Fruit fly (Drosophila melanogaster) whole organism, prepupa: ENCODE measurements around the gene CG14565.

Source experiments
- Blimp-1 ChIP-seq: fragments of 200-800 bp; sonication (Bioruptor generic); optimal IDR thresholded peaks from 3 replicates; lab custom pipeline; 2017; ENCODE audit warnings: missing biosample characterization, missing genetic modification characterization, mild to moderate bottlenecking, moderate library complexity, missing genetic modification reagents
- CG11294 ChIP-seq: fragments of 200-800 bp; sonication (Bioruptor generic); IDR thresholded peaks from 2 replicates; pipeline ENCODE4 v1.3.6; 2022; ENCODE audit warnings: missing biosample characterization, missing genetic modification characterization
- CG11762 ChIP-seq: fragments of 200-800 bp; sonication (Bioruptor generic); optimal IDR thresholded peaks from 3 replicates; lab custom pipeline; 2016; ENCODE audit warnings: missing biosample characterization, missing genetic modification characterization; ENCODE audit not compliant: insufficient read depth
- CG11902 ChIP-seq: fragments of 200-800 bp; sonication (Bioruptor generic); optimal IDR thresholded peaks from 3 replicates; lab custom pipeline; 2016; ENCODE audit warnings: missing biosample characterization, missing genetic modification characterization
- CG15336 ChIP-seq: fragments of 200-800 bp; sonication (Bioruptor generic); IDR thresholded peaks from 2 replicates; pipeline ENCODE4 v1.3.6; 2022; ENCODE audit warnings: missing biosample characterization, missing genetic modification characterization
- CG1621 ChIP-seq: fragments of 200-800 bp; sonication (Bioruptor generic); optimal IDR thresholded peaks from 3 replicates; lab custom pipeline; 2018; ENCODE audit warnings: missing biosample characterization, mild to moderate bottlenecking, missing genetic modification characterization
- CG16779 ChIP-seq: fragments of 200-800 bp; sonication (Bioruptor generic); optimal IDR thresholded peaks from 3 replicates; lab custom pipeline; 2017; ENCODE audit warnings: missing biosample characterization, mild to moderate bottlenecking, missing genetic modification characterization
- CG3032 ChIP-seq: fragments of 200-800 bp; optimal IDR thresholded peaks from 2 replicates; lab custom pipeline; 2019; ENCODE audit warnings: missing biosample characterization, mild to moderate bottlenecking, missing genetic modification characterization, moderate library complexity
- CG32006 ChIP-seq: fragments of 200-800 bp; sonication (Bioruptor generic); optimal IDR thresholded peaks from 3 replicates; lab custom pipeline; 2017; ENCODE audit warnings: missing biosample characterization, mild to moderate bottlenecking, missing genetic modification characterization
- CG34406 ChIP-seq: fragments of 200-800 bp; sonication (Bioruptor generic); optimal IDR thresholded peaks from 3 replicates; lab custom pipeline; 2016; ENCODE audit warnings: missing biosample characterization, missing genetic modification characterization
- CG3919 ChIP-seq: fragments of 200-800 bp; sonication (Bioruptor generic); optimal IDR thresholded peaks from 3 replicates; lab custom pipeline; 2016; ENCODE audit warnings: missing biosample characterization, missing genetic modification characterization
- CG4318 ChIP-seq: fragments of 200-800 bp; sonication (Bioruptor generic); optimal IDR thresholded peaks from 3 replicates; lab custom pipeline; 2017; ENCODE audit warnings: missing biosample characterization, mild to moderate bottlenecking, missing genetic modification characterization
- CG6163 ChIP-seq: fragments of 200-800 bp; sonication (Bioruptor generic); IDR thresholded peaks from 3 replicates; pipeline ENCODE4 v1.3.6; 2022; ENCODE audit warnings: missing biosample characterization, missing genetic modification characterization
- CG6276 ChIP-seq: fragments of 200-800 bp; sonication (Bioruptor generic); optimal IDR thresholded peaks from 2 replicates; lab custom pipeline; 2017; ENCODE audit warnings: missing biosample characterization, mild to moderate bottlenecking, missing genetic modification characterization
- CG6792 ChIP-seq: fragments of 200-800 bp; sonication (Bioruptor generic); optimal IDR thresholded peaks from 3 replicates; lab custom pipeline; 2016; ENCODE audit warnings: missing biosample characterization, missing genetic modification characterization
- CG6854 ChIP-seq: fragments of 200-800 bp; sonication (Bioruptor generic); optimal IDR thresholded peaks from 2 replicates; lab custom pipeline; 2017; ENCODE audit warnings: missing biosample characterization, mild to moderate bottlenecking, missing genetic modification characterization
- CG7368 ChIP-seq: fragments of 200-800 bp; sonication (Bioruptor generic); optimal IDR thresholded peaks from 3 replicates; lab custom pipeline; 2016; ENCODE audit warnings: missing biosample characterization, missing genetic modification characterization
- CG8119 ChIP-seq: fragments of 200-800 bp; sonication (Bioruptor generic); IDR thresholded peaks from 3 replicates; pipeline ENCODE4 v1.3.6; 2022; ENCODE audit warnings: missing biosample characterization, missing genetic modification characterization
- CG8319 ChIP-seq: fragments of 200-800 bp; sonication (Bioruptor generic); optimal IDR thresholded peaks from 3 replicates; lab custom pipeline; 2016; ENCODE audit warnings: missing biosample characterization, missing genetic modification characterization
- CG8632 ChIP-seq: fragments of 200-800 bp; sonication (Bioruptor generic); optimal IDR thresholded peaks from 3 replicates; lab custom pipeline; 2016; ENCODE audit warnings: missing biosample characterization, missing genetic modification characterization
- CG9139 ChIP-seq: fragments of 200-800 bp; sonication (Bioruptor generic); optimal IDR thresholded peaks from 3 replicates; lab custom pipeline; 2017; ENCODE audit warnings: missing biosample characterization, mild to moderate bottlenecking, missing genetic modification characterization
- Eip78C ChIP-seq: fragments of 200-800 bp; sonication (Bioruptor generic); peaks from one replicate; lab custom pipeline; 2016; ENCODE audit warnings: missing biosample characterization, missing genetic modification characterization
- Eip93F ChIP-seq: fragments of 200-800 bp; sonication (Bioruptor generic); optimal IDR thresholded peaks from 2 replicates; lab custom pipeline; 2016; ENCODE audit warnings: missing biosample characterization, mild to moderate bottlenecking, missing genetic modification characterization
- Ets96B ChIP-seq: fragments of 200-800 bp; optimal IDR thresholded peaks from 2 replicates; lab custom pipeline; 2019; ENCODE audit warnings: missing biosample characterization, mild to moderate bottlenecking, missing genetic modification characterization, moderate library complexity
- Gug ChIP-seq: fragments of 200-800 bp; sonication (Bioruptor generic); IDR thresholded peaks from 2 replicates; pipeline ENCODE4 v1.3.6; 2022; ENCODE audit warnings: missing biosample characterization, missing genetic modification characterization
- Hr39 ChIP-seq: fragments of 200-800 bp; sonication (Bioruptor generic); optimal IDR thresholded peaks from 2 replicates; lab custom pipeline; 2016; ENCODE audit warnings: missing biosample characterization, missing genetic modification characterization
- Hr4 ChIP-seq: fragments of 200-800 bp; sonication (Bioruptor generic); optimal IDR thresholded peaks from 3 replicates; lab custom pipeline; 2016; ENCODE audit warnings: missing biosample characterization, missing genetic modification characterization
- Lpt ChIP-seq: fragments of 200-800 bp; sonication (Bioruptor generic); optimal IDR thresholded peaks from 3 replicates; lab custom pipeline; 2016; ENCODE audit warnings: missing biosample characterization, missing genetic modification characterization
- Met ChIP-seq: fragments of 200-800 bp; sonication (Bioruptor generic); optimal IDR thresholded peaks from 3 replicates; lab custom pipeline; 2016; ENCODE audit warnings: missing biosample characterization, missing genetic modification characterization
- Smox ChIP-seq: fragments of 200-800 bp; sonication (Bioruptor generic); optimal IDR thresholded peaks from 3 replicates; lab custom pipeline; 2016; ENCODE audit warnings: missing biosample characterization, missing genetic modification characterization
- Sox102F ChIP-seq: fragments of 200-800 bp; sonication (Bioruptor generic); optimal IDR thresholded peaks from 2 replicates; lab custom pipeline; 2016; ENCODE audit warnings: missing biosample characterization, mild to moderate bottlenecking, missing genetic modification characterization
- Sox14 ChIP-seq: fragments of 200-800 bp; sonication (Bioruptor generic); optimal IDR thresholded peaks from 3 replicates; lab custom pipeline; 2016; ENCODE audit warnings: missing biosample characterization, missing genetic modification characterization
- achi ChIP-seq: fragments of 200-800 bp; sonication (Bioruptor generic); optimal IDR thresholded peaks from 3 replicates; lab custom pipeline; 2016; ENCODE audit warnings: missing biosample characterization, missing genetic modification characterization
- cyc ChIP-seq: fragments of 200-800 bp; sonication (Bioruptor generic); optimal IDR thresholded peaks from 3 replicates; lab custom pipeline; 2016; ENCODE audit warnings: missing biosample characterization, missing genetic modification characterization
- dac ChIP-seq: fragments of 200-800 bp; sonication (Bioruptor generic); optimal IDR thresholded peaks from 2 replicates; lab custom pipeline; 2017; ENCODE audit warnings: missing biosample characterization, mild to moderate bottlenecking, missing genetic modification characterization
- dsx ChIP-seq: fragments of 200-800 bp; optimal IDR thresholded peaks from 3 replicates; lab custom pipeline; 2019; ENCODE audit warnings: missing biosample characterization, mild to moderate bottlenecking, missing genetic modification characterization, moderate library complexity; ENCODE audit not compliant: poor library complexity, severe bottlenecking
- eg ChIP-seq: fragments of 200-800 bp; sonication (Bioruptor generic); IDR thresholded peaks from 3 replicates; pipeline ENCODE4 v1.3.6; 2022; ENCODE audit warnings: missing biosample characterization, missing genetic modification characterization
- fd59A ChIP-seq: fragments of 200-800 bp; sonication (Bioruptor generic); optimal IDR thresholded peaks from 2 replicates; lab custom pipeline; 2017; ENCODE audit warnings: missing biosample characterization, mild to moderate bottlenecking, missing genetic modification characterization, missing genetic modification reagents
- fd85E ChIP-seq: fragments of 200-800 bp; sonication (Bioruptor generic); optimal IDR thresholded peaks from 3 replicates; lab custom pipeline; 2016; ENCODE audit warnings: missing biosample characterization, missing genetic modification characterization
- fkh ChIP-seq: fragments of 200-800 bp; sonication (Bioruptor generic); optimal IDR thresholded peaks from 3 replicates; lab custom pipeline; 2017; ENCODE audit warnings: missing biosample characterization, mild to moderate bottlenecking, missing genetic modification characterization, moderate library complexity
- salr ChIP-seq, 2 experiments: fragments of 200-800 bp; sonication (Bioruptor generic); optimal IDR thresholded peaks; 3 replicates each; lab custom pipeline; 2016 to 2018; ENCODE audit warnings: missing biosample characterization in 2 of 2, missing genetic modification characterization in 2 of 2, mild to moderate bottlenecking in 1 of 2
- ss ChIP-seq, 2 experiments: fragments of 200-800 bp; sonication (Bioruptor generic); optimal IDR thresholded peaks; 2 replicates in 1 of 2; 3 replicates in 1 of 2; lab custom pipeline; 2017 to 2018; ENCODE audit warnings: mild to moderate bottlenecking in 2 of 2, missing biosample characterization in 2 of 2, missing genetic modification characterization in 2 of 2, moderate library complexity in 1 of 2
- vri ChIP-seq: fragments of 200-800 bp; sonication (Bioruptor generic); optimal IDR thresholded peaks from 3 replicates; lab custom pipeline; 2016; ENCODE audit warnings: missing biosample characterization, mild to moderate bottlenecking, missing genetic modification characterization

Gene CG14565

dm6 chr3L:21739017-21739730 is 4.9 kb downstream of the CG14565 start (continued):
- peak; percentile 47 for TF ChIP-seq Met
- TF ChIP-seq Sox102F (GFP tag; lab: Kevin White, UChicago): peak; percentile 47
- TF ChIP-seq Smox (GFP tag; lab: Kevin White, UChicago): peak; percentile 24
- TF ChIP-seq CG34406 (GFP tag; lab: Kevin White, UChicago): peak; percentile 5
- no peak for TF ChIP-seq CG7368 (GFP tag; lab: Kevin White, UChicago)
- no peak for TF ChIP-seq Gug (GFP tag; lab: Robert Waterston, UW)
- TF ChIP-seq CG8119 (GFP tag; lab: Robert Waterston, UW): 0 out of 3 replicates have a peak, but pooled peaks have one; percentile 14
- 0 out of 3 replicates have a peak, but pooled peaks have one; percentile 32 for TF ChIP-seq CG6163 (GFP tag; lab: Robert Waterston, UW)
- no peak for TF ChIP-seq Blimp-1 (GFP tag; lab: Kevin White, UChicago)
- TF ChIP-seq Ets96B: no peak
- peak in 1 of 2 experiments; percentile 42 for TF ChIP-seq ss (GFP tag; optimal IDR thresholded peaks at IDR 0.05; lab: Kevin White, UChicago)
- TF ChIP-seq CG6854 (GFP tag; lab: Kevin White, UChicago): no peak
- TF ChIP-seq Hr4 (GFP tag; lab: Kevin White, UChicago): no peak
- TF ChIP-seq CG16779 (tag; lab: Kevin White, UChicago): no peak
- peak; percentile 26 for TF ChIP-seq CG32006 (GFP tag; lab: Kevin White, UChicago)
- TF ChIP-seq CG11294 (GFP tag; lab: Robert Waterston, UW): no peak
- peak; percentile 34 for TF ChIP-seq dsx (GFP tag; lab: Kevin White, UChicago)
- TF ChIP-seq achi: no peak
- TF ChIP-seq CG6792 (GFP tag; lab: Kevin White, UChicago): no peak
- TF ChIP-seq Hr39 (GFP tag; lab: Kevin White, UChicago): peak; percentile 34
- peak; percentile 23 for TF ChIP-seq CG8632 (GFP tag; lab: Kevin White, UChicago)
- TF ChIP-seq Eip93F (GFP tag; lab: Kevin White, UChicago): no peak
- TF ChIP-seq CG4318: peak; percentile 20
- TF ChIP-seq, all 60 proteins: peak for 27

DNA sequence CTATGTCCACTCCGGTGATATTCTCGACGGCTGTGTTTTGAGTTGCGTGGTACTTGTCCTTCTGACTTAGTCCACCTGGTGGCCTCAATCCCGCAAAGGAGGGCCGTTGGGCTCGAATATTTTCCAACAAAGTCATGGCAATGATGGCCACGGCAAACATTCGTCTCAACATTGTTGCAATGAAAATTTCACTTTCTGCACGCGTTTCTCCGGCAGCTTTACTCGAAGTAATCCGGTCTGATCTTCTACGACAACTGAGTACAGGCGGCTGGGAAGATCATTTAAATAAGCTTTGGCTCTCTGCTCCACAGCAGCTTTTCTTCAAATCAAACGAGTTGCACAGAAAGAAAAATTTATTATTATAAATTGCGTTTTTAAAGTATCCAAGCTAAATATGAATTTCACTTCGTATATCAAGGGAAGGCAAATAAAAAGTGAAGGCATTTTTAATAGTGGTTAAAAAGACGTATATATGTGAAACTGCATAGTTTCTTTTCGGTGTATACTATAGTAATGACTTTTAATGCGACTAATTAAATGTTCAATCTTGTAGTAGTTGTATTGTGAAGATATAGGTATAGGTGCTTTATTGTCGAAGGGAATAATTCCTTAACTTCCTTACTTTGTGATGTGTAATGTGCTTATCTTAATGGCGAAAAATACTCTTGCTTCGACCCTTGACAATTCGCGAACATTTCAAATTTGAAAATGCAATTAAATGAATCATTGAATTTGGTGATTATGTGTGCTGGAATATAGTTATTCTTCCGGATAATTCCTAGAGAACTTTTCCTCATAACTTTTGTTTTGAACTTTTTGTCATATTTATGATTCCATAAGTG is 5.7 kb downstream of the CG14565 start, which contains the start of gene CG14567:
Gene CG14567, minus strand, starts transcription at position 256 of the 842 bp plus-strand sequence.
- peak; percentile 74 for TF ChIP-seq CG6163 (GFP tag; lab: Robert Waterston, UW)
- peak; percentile 27 for TF ChIP-seq CG11902 (GFP tag; lab: Kevin White, UChicago)
- peak; percentile 62 for TF ChIP-seq CG3919
- peak; percentile 56 for TF ChIP-seq cyc (GFP tag; lab: Kevin White, UChicago)
- no peak for TF ChIP-seq CG6854 (GFP tag; lab: Kevin White, UChicago)
- TF ChIP-seq dac (GFP tag; lab: Kevin White, UChicago): peak; percentile 3
- peak in 1 of 2 experiments; percentile 51 for TF ChIP-seq salr (GFP tag; optimal IDR thresholded peaks at IDR 0.05; lab: Kevin White, UChicago)
- no peak for TF ChIP-seq ss (GFP tag; optimal IDR thresholded peaks at IDR 0.05; lab: Kevin White, UChicago)
- peak; percentile 70 for TF ChIP-seq Ets96B
- peak; percentile 81 for TF ChIP-seq CG32006 (GFP tag; lab: Kevin White, UChicago)
- no peak for TF ChIP-seq CG8319 (GFP tag; lab: Kevin White, UChicago)
- TF ChIP-seq Gug (GFP tag; lab: Robert Waterston, UW): peak; percentile 55; the same call in 1 of the 2 replicates
- TF ChIP-seq Hr4 (GFP tag; lab: Kevin White, UChicago): peak; percentile 76
- no peak for TF ChIP-seq fkh (GFP tag; lab: Kevin White, UChicago)
- peak; percentile 34 for TF ChIP-seq CG3032 (tag; lab: Kevin White, UChicago)
- no peak for TF ChIP-seq CG9139 (GFP tag; lab: Kevin White, UChicago)
- TF ChIP-seq Met: peak; percentile 57
- TF ChIP-seq Sox14 (GFP tag; lab: Kevin White, UChicago): peak; percentile 37
- no peak for TF ChIP-seq vri (GFP tag; lab: Kevin White, UChicago)
- TF ChIP-seq Lpt (GFP tag; lab: Kevin White, UChicago): peak; percentile 12
- TF ChIP-seq fd85E (GFP tag; lab: Kevin White, UChicago): no peak
- peak; percentile 67 for TF ChIP-seq CG8119 (GFP tag; lab: Robert Waterston, UW)
- no peak for TF ChIP-seq fd59A
- TF ChIP-seq dsx (GFP tag; lab: Kevin White, UChicago): peak; percentile 92
- peak; percentile 86 for TF ChIP-seq eg
- TF ChIP-seq Eip78C (GFP tag; lab: Kevin White, UChicago): peak; percentile 93
- peak; percentile 74 for TF ChIP-seq CG15336 (GFP tag; lab: Robert Waterston, UW)
- TF ChIP-seq CG6276 (GFP tag; lab: Kevin White, UChicago): peak; percentile 56
- no peak for TF ChIP-seq CG1621 (tag; lab: Kevin White, UChicago)
- TF ChIP-seq CG34406 (GFP tag; lab: Kevin White, UChicago): peak; percentile 56
- peak; percentile 18 for TF ChIP-seq CG11762 (GFP tag; lab: Kevin White, UChicago)
- peak; percentile 56 for TF ChIP-seq CG7368 (GFP tag; lab: Kevin White, UChicago)
- peak; percentile 57 for TF ChIP-seq achi
- peak; percentile 69 for TF ChIP-seq Hr39 (GFP tag; lab: Kevin White, UChicago)
